Worm (Caenorhabditis elegans) whole organism, early embryonic: ENCODE measurements around the gene mel-32.

Source experiments
- B0310.2 ChIP-seq: sonication (generic microtip); optimal IDR thresholded peaks from 2 replicates; lab custom pipeline; 2016; ENCODE audit warnings: mild to moderate bottlenecking, missing genetic modification characterization, missing compliant biosample characterization
- ama-1 ChIP-seq: fragments of 150-350 bp; optimal IDR thresholded peaks from 2 replicates; lab custom pipeline; 2014
- flt-1 ChIP-seq: fragments of 200-800 bp; sonication (Bioruptor generic); IDR thresholded peaks from 2 replicates; pipeline ENCODE4 v1.3.6; 2022; ENCODE audit warnings: missing genetic modification characterization, missing compliant biosample characterization
- tra-4 ChIP-seq: sonication (generic microtip); optimal IDR thresholded peaks from 2 replicates; lab custom pipeline; 2017; ENCODE audit warnings: missing genetic modification characterization, missing compliant biosample characterization

DNA sequence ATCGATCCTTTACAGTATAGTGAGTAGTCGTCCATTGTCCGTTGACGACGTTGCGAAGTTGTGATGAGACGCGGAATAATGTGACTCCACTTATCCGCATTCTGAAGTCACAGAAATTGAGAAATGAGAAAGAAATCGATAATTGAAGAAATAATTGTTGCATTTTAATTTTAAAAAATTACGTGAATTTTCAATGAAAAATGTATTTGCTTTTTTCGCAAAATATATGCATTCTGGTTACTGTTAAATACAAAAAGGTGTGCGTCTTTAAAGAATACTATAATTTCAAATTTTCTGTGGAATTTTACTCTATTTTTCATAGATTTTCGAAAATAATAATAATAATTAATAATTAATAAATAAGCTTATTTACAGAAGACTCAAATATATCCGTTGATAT, 4.0 kb upstream of the mel-32 start, which contains the start of gene let-721:
- TF ChIP-seq B0310.2 (tag; lab: Kevin White, UChicago): no peak
- TF ChIP-seq ama-1 (lab: Kevin White, UChicago): no peak
- no peak for TF ChIP-seq flt-1 (GFP tag; lab: Robert Waterston, UW)
- TF ChIP-seq tra-4: no peak
